Fruit fly (Drosophila melanogaster): ENCODE results near the gene MagR.

The MagR gene

DNA sequence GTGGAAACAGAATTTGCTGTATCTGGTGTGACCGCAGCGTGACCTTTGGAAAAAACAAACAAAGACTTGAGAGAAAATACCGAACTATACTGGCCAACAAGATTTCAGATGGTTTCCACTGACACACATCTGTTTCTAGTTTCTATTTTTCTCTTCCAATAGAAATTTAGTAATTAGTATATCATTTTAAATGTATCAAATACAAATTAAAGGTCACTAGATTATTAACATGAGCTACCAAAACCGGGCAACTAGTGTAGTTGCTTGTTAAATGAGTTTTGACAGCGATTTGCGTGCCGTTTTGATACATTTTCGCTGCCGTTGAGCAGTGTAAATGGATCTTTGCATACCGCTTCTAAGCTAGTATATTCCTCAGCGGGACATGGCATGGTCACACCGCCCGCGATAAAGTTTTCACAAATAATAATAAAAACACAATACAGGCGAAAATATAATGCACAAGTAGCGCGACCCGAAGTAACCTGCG lies 30.3 kb upstream of the MagR start, which contains the start of the genes Pis and Hap40 (continued):
- TF ChIP-seq bowl (GFP tag; IDR thresholded peaks at IDR 0.05) (no peak), crp (GFP tag; optimal IDR thresholded peaks at IDR 0.05) (peak in 1 of 2 experiments; percentile 48), slbo (GFP tag; IDR thresholded peaks at IDR 0.05) (peak; percentile 82), pnt (GFP tag; optimal IDR thresholded peaks at IDR 0.05) (peak; percentile 73), CG18599 (GFP tag; optimal IDR thresholded peaks at IDR 0.05) (no peak), CG7786 (GFP tag; optimal IDR thresholded peaks at IDR 0.05) (peak; percentile 56), seq (GFP tag; IDR thresholded peaks at IDR 0.05) (peak; percentile 51; the same call in 1 of the 2 replicates), CG14667 (GFP tag; IDR thresholded peaks at IDR 0.05) (peak; percentile 63), CG33213 (GFP tag; optimal IDR thresholded peaks at IDR 0.05) (no peak), CG6175 (GFP tag; IDR thresholded peaks at IDR 0.05) (no peak), Dip3 (GFP tag; optimal IDR thresholded peaks at IDR 0.05) (peak; percentile 45), Lhr (GFP tag; optimal IDR thresholded peaks at IDR 0.05) (peak; percentile 78), CG43689 (GFP tag; IDR thresholded peaks at IDR 0.05) (no peak), Xbp1 (GFP tag; optimal IDR thresholded peaks at IDR 0.05) (peak; percentile 74), CG4820 (GFP tag; optimal IDR thresholded peaks at IDR 0.05) (peak; percentile 57), ken (GFP tag; IDR thresholded peaks at IDR 0.05) (peak; percentile 67; the same call in 2 of the 3 replicates), lilli (GFP tag; optimal IDR thresholded peaks at IDR 0.05) (peak; percentile 77), Asciz (GFP tag; optimal IDR thresholded peaks at IDR 0.05) (no peak), Hr51 (GFP tag; optimal IDR thresholded peaks at IDR 0.05) (peak; percentile 43 to 73), en (GFP tag; optimal IDR thresholded peaks at IDR 0.05) (no peak), exex (tag; optimal IDR thresholded peaks at IDR 0.05) (no peak), CG17328 (GFP tag; IDR thresholded peaks at IDR 0.05) (0 out of 2 replicates have a peak, but pooled peaks have one; percentile 39), Ravus (GFP tag; IDR thresholded peaks at IDR 0.05) (no peak), B-H2 (GFP tag; optimal IDR thresholded peaks at IDR 0.05) (peak; percentile 53), gsb (GFP tag; IDR thresholded peaks at IDR 0.05) (no peak), phol (tag; optimal IDR thresholded peaks at IDR 0.05) (peak; percentile 85), CG34224 (GFP tag; IDR thresholded peaks at IDR 0.05; ENCODE audit: partially characterized antibody) (no peak), ssp (GFP tag; IDR thresholded peaks at IDR 0.05) (peak; percentile 94), dmrt99B (tag; optimal IDR thresholded peaks at IDR 0.05) (no peak), danr (GFP tag; IDR thresholded peaks at IDR 0.05) (0 out of 2 replicates have a peak, but pooled peaks have one; percentile 35), usp (GFP tag; optimal IDR thresholded peaks at IDR 0.05) (no peak), PHDP (tag; optimal IDR thresholded peaks at IDR 0.05) (peak; percentile 66), CG13296 (GFP tag; optimal IDR thresholded peaks at IDR 0.05) (peak; percentile 24), pros (GFP tag; optimal IDR thresholded peaks at IDR 0.05) (no peak), CG9817 (tag; optimal IDR thresholded peaks at IDR 0.05) (peak; percentile 88), hbn (GFP tag; IDR thresholded peaks at IDR 0.05; ENCODE audit: partially characterized antibody) (no peak), repo (GFP tag; optimal IDR thresholded peaks at IDR 0.05) (no peak), Gsc (GFP tag; IDR thresholded peaks at IDR 0.05) (0 out of 2 replicates have a peak, but pooled peaks have one; percentile 26), CG16815 (GFP tag; optimal IDR thresholded peaks at IDR 0.05) (peak; percentile 72), HLH4C (GFP tag; IDR thresholded peaks at IDR 0.05; ENCODE audit: partially characterized antibody) (no peak), Scr (GFP tag; IDR thresholded peaks at IDR 0.05; ENCODE audit: partially characterized antibody) (no peak), p53 (GFP tag; optimal IDR thresholded peaks at IDR 0.05) (no peak), gfzf (GFP tag; optimal IDR thresholded peaks at IDR 0.05) (peak; percentile 76), dm (GFP tag; optimal IDR thresholded peaks at IDR 0.05) (no peak), HLHmδ (GFP tag; optimal IDR thresholded peaks at IDR 0.05) (no peak), CG13775 (GFP tag; optimal IDR thresholded peaks at IDR 0.05) (peak; percentile 80), klu (GFP tag; IDR thresholded peaks at IDR 0.05) (peak; percentile 62; the same call in 1 of the 2 replicates), Taf1 (GFP tag; IDR thresholded peaks at IDR 0.05) (no peak; the same call in 1 of the 2 replicates), CG4730 (GFP tag; IDR thresholded peaks at IDR 0.05) (peak; percentile 39; the same call in 1 of the 2 replicates), ash1 (GFP tag; optimal IDR thresholded peaks at IDR 0.05) (no peak)

Data from whole organism, embryonic.